Worm (Caenorhabditis elegans): ENCODE measurements around the gene sfxn-1.1.

sfxn-1.1 gene

ce11 chrII:9554925-9555553, 36.4 kb upstream of the sfxn-1.1 start, which contains the start of gene F35H8.2 (continued):
- TF ChIP-seq ceh-8 (GFP tag; optimal IDR thresholded peaks at IDR 0.05) (no peak), tlp-1 (tag; optimal IDR thresholded peaks at IDR 0.05) (no peak), ama-1 (optimal IDR thresholded peaks at IDR 0.05) (no peak), lin-35 (GFP tag; optimal IDR thresholded peaks at IDR 0.05) (peak in 1 of 2 experiments; percentile 25), egl-27 (tag; optimal IDR thresholded peaks at IDR 0.05) (no peak), ceh-90 (tag; optimal IDR thresholded peaks at IDR 0.05) (no peak), mab-9 (GFP tag; IDR thresholded peaks at IDR 0.05) (no peak), zip-4 (GFP tag; optimal IDR thresholded peaks at IDR 0.05) (no peak), nhr-71 (tag; optimal IDR thresholded peaks at IDR 0.05) (no peak), unc-62 (GFP tag; optimal IDR thresholded peaks at IDR 0.05) (no peak), grh-1 (GFP tag; IDR thresholded peaks at IDR 0.05) (peak; percentile 43; the same call in 1 of the 2 replicates), mep-1 (tag; optimal IDR thresholded peaks at IDR 0.05) (no peak), sox-4 (tag; optimal IDR thresholded peaks at IDR 0.05) (no peak), pag-3 (tag; optimal IDR thresholded peaks at IDR 0.05; ENCODE audit: borderline replicate concordance, insufficient read depth) (no peak), lin-39 (tag; optimal IDR thresholded peaks at IDR 0.05) (no peak), ceh-82 (tag; optimal IDR thresholded peaks at IDR 0.05) (no peak), nhr-11 (tag; optimal IDR thresholded peaks at IDR 0.05) (no peak), F16B12.6 (tag; optimal IDR thresholded peaks at IDR 0.05) (no peak), rnt-1 (tag; optimal IDR thresholded peaks at IDR 0.05) (no peak), sptf-1 (tag; optimal IDR thresholded peaks at IDR 0.05) (no peak), mdl-1 (tag; optimal IDR thresholded peaks at IDR 0.05) (no peak), pqm-1 (tag; optimal IDR thresholded peaks at IDR 0.05) (no peak), aha-1 (tag; optimal IDR thresholded peaks at IDR 0.05) (no peak), mef-2 (tag; optimal IDR thresholded peaks at IDR 0.05) (no peak), aly-2 (tag; optimal IDR thresholded peaks at IDR 0.05) (no peak), isw-1 (GFP tag; IDR thresholded peaks at IDR 0.05) (no peak), C16A3.4 (tag; optimal IDR thresholded peaks at IDR 0.05) (no peak), egl-13 (tag; optimal IDR thresholded peaks at IDR 0.05) (no peak), C34B4.2 (tag; optimal IDR thresholded peaks at IDR 0.05) (no peak), nhr-20 (tag; optimal IDR thresholded peaks at IDR 0.05) (peak; percentile 9), nhr-19 (GFP tag; conservative IDR thresholded peaks at IDR 0.05) (no peak)

- TF ChIP-seq unc-86 (tag; optimal IDR thresholded peaks at IDR 0.05) (no peak), aly-2 (tag; optimal IDR thresholded peaks at IDR 0.05) (no peak), unc-30 (tag; optimal IDR thresholded peaks at IDR 0.05) (no peak), nhr-28 (tag; optimal IDR thresholded peaks at IDR 0.05) (no peak), egl-27 (tag; optimal IDR thresholded peaks at IDR 0.05) (no peak), lin-13 (GFP tag; optimal IDR thresholded peaks at IDR 0.05) (no peak), unc-130 (tag; optimal IDR thresholded peaks at IDR 0.05) (no peak), efl-3 (GFP tag; optimal IDR thresholded peaks at IDR 0.05) (no peak), unc-62 (GFP tag; optimal IDR thresholded peaks at IDR 0.05) (no peak), xbp-1 (tag; optimal IDR thresholded peaks at IDR 0.05) (no peak), fkh-4 (tag; optimal IDR thresholded peaks at IDR 0.05; ENCODE audit: borderline replicate concordance) (no peak), vab-15 (tag; optimal IDR thresholded peaks at IDR 0.05) (no peak), ces-1 (GFP tag; optimal IDR thresholded peaks at IDR 0.05) (no peak), fos-1 (tag; optimal IDR thresholded peaks at IDR 0.05) (no peak), mab-9 (GFP tag; IDR thresholded peaks at IDR 0.05) (no peak), lin-14 (GFP tag; optimal IDR thresholded peaks at IDR 0.05) (no peak), nhr-47 (tag; optimal IDR thresholded peaks at IDR 0.05) (no peak), mdl-1 (tag; optimal IDR thresholded peaks at IDR 0.05) (no peak), pqm-1 (tag; optimal IDR thresholded peaks at IDR 0.05) (no peak), tbx-2 (tag; optimal IDR thresholded peaks at IDR 0.05) (no peak)
These were observed 34.5 kb upstream of the sfxn-1.1 start, which contains the start of gene F35H8.1 for ce11 chrII:9553179-9553578. Gene F35H8.1 (minus strand): TSS chrII:9553279.
